Fruit fly (Drosophila melanogaster) whole organism, embryonic: ENCODE results near the gene CG7564.
A peak's percentile ranks its signal among the peaks of the same experiment; 100 is the strongest.

Experiments
- Abd-B ChIP-seq: fragments of 200-800 bp; sonication (Bioruptor generic); optimal IDR thresholded peaks from 2 replicates; lab custom pipeline; 2018; ENCODE audit warnings: missing biosample characterization, mild to moderate bottlenecking, missing genetic modification characterization, moderate library complexity
- Atf6 ChIP-seq: fragments of 200-800 bp; sonication (Bioruptor generic); IDR thresholded peaks from 2 replicates; pipeline ENCODE4 v1.3.6; 2022; ENCODE audit warnings: missing biosample characterization, missing genetic modification characterization
- CG10543 ChIP-seq: fragments of 200-800 bp; sonication (Bioruptor generic); optimal IDR thresholded peaks from 3 replicates; lab custom pipeline; 2017; ENCODE audit warnings: missing biosample characterization, mild to moderate bottlenecking, missing genetic modification characterization, moderate library complexity
- CG10654 ChIP-seq: fragments of 200-800 bp; sonication (Bioruptor generic); optimal IDR thresholded peaks from 2 replicates; lab custom pipeline; 2016; ENCODE audit warnings: missing biosample characterization, missing genetic modification characterization
- CG11560 ChIP-seq: fragments of 200-800 bp; sonication (Bioruptor generic); IDR thresholded peaks from 3 replicates; pipeline ENCODE4 v1.3.6; 2022; ENCODE audit warnings: missing biosample characterization, missing genetic modification characterization
- CG12071 ChIP-seq: fragments of 200-800 bp; sonication (Bioruptor generic); optimal IDR thresholded peaks from 3 replicates; lab custom pipeline; 2018; ENCODE audit warnings: missing biosample characterization, mild to moderate bottlenecking, missing genetic modification characterization
- CG12219 ChIP-seq: fragments of 200-800 bp; sonication (Bioruptor generic); optimal IDR thresholded peaks from 3 replicates; lab custom pipeline; 2018; ENCODE audit warnings: missing biosample characterization, mild to moderate bottlenecking, missing genetic modification characterization
- CG13123 ChIP-seq: fragments of 200-800 bp; sonication (Bioruptor generic); optimal IDR thresholded peaks from 2 replicates; lab custom pipeline; 2016; ENCODE audit warnings: missing biosample characterization, missing genetic modification characterization
- CG15601 ChIP-seq: fragments of 200-800 bp; sonication (Bioruptor generic); optimal IDR thresholded peaks from 3 replicates; lab custom pipeline; 2019; ENCODE audit warnings: missing biosample characterization, mild to moderate bottlenecking, missing genetic modification characterization, moderate library complexity
- CG17829 ChIP-seq: fragments of 200-800 bp; optimal IDR thresholded peaks from 2 replicates; lab custom pipeline; 2019; ENCODE audit warnings: missing biosample characterization, mild to moderate bottlenecking, missing genetic modification characterization, moderate library complexity
- CG2875 ChIP-seq: fragments of 200-800 bp; sonication (Bioruptor generic); optimal IDR thresholded peaks from 2 replicates; lab custom pipeline; 2017; ENCODE audit warnings: missing biosample characterization, mild to moderate bottlenecking, missing genetic modification characterization, missing genetic modification reagents
- CG33557 ChIP-seq: fragments of 200-800 bp; sonication (Bioruptor generic); optimal IDR thresholded peaks from 2 replicates; lab custom pipeline; 2019; ENCODE audit warnings: missing biosample characterization, mild to moderate bottlenecking, missing genetic modification characterization, moderate library complexity
- CG7271 ChIP-seq: fragments of 200-800 bp; sonication (Bioruptor generic); optimal IDR thresholded peaks from 2 replicates; lab custom pipeline; 2018; ENCODE audit warnings: missing biosample characterization, mild to moderate bottlenecking, missing genetic modification characterization, moderate library complexity
- CG7357 ChIP-seq: fragments of 200-800 bp; sonication (Bioruptor generic); IDR thresholded peaks from 3 replicates; pipeline ENCODE4 v1.3.6; 2022; ENCODE audit warnings: missing biosample characterization, missing genetic modification characterization
- CG9609 ChIP-seq: fragments of 200-800 bp; sonication (Bioruptor generic); optimal IDR thresholded peaks from 3 replicates; lab custom pipeline; 2016; ENCODE audit warnings: missing biosample characterization, missing genetic modification characterization
- CG9727 ChIP-seq: fragments of 200-800 bp; sonication (Bioruptor generic); optimal IDR thresholded peaks from 3 replicates; lab custom pipeline; 2017; ENCODE audit warnings: missing biosample characterization, mild to moderate bottlenecking, missing genetic modification characterization
- Chrac-16 ChIP-seq: fragments of 200-800 bp; sonication (Bioruptor generic); optimal IDR thresholded peaks from 3 replicates; lab custom pipeline; 2016; ENCODE audit warnings: missing biosample characterization, missing genetic modification characterization
- CrebB ChIP-seq: fragments of 200-800 bp; sonication (Bioruptor generic); optimal IDR thresholded peaks from 3 replicates; lab custom pipeline; 2018; ENCODE audit warnings: missing biosample characterization, mild to moderate bottlenecking, missing genetic modification characterization
- Eip74EF ChIP-seq, 2 experiments: fragments of 200-800 bp in 1 of 2; fragments of >200 bp in 1 of 2; sonication (Bioruptor generic) in 1 of 2; optimal IDR thresholded peaks; 2 replicates each; lab custom pipeline; 2017 to 2019; ENCODE audit warnings: missing biosample characterization in 2 of 2, missing genetic modification characterization in 2 of 2, mild to moderate bottlenecking in 1 of 2, moderate library complexity in 1 of 2
- Elba2 ChIP-seq: fragments of 200-800 bp; sonication (Bioruptor generic); optimal IDR thresholded peaks from 3 replicates; lab custom pipeline; 2016; ENCODE audit warnings: missing biosample characterization, missing genetic modification characterization
- Ets97D ChIP-seq: fragments of 200-800 bp; sonication (Bioruptor generic); optimal IDR thresholded peaks from 3 replicates; lab custom pipeline; 2016; ENCODE audit warnings: missing biosample characterization, missing genetic modification characterization
- Fer2 ChIP-seq: fragments of 200-800 bp; sonication (Bioruptor generic); optimal IDR thresholded peaks from 2 replicates; lab custom pipeline; 2018; ENCODE audit warnings: missing biosample characterization, mild to moderate bottlenecking, missing genetic modification characterization, moderate library complexity
- Gsc ChIP-seq: fragments of 200-800 bp; sonication (Bioruptor generic); IDR thresholded peaks from 2 replicates; pipeline ENCODE4 v1.3.6; 2022; ENCODE audit warnings: missing biosample characterization, missing genetic modification characterization
- Hmr ChIP-seq: fragments of 200-800 bp; sonication (Bioruptor generic); optimal IDR thresholded peaks from 3 replicates; lab custom pipeline; 2017; ENCODE audit warnings: mild to moderate bottlenecking, missing biosample characterization, missing genetic modification reagents, missing genetic modification characterization
- MBD-R2 ChIP-seq: fragments of 200-800 bp; sonication (Bioruptor generic); IDR thresholded peaks from 2 replicates; pipeline ENCODE4 v1.3.6; 2022; ENCODE audit warnings: missing biosample characterization, missing genetic modification characterization
- MESR4 ChIP-seq: fragments of 200-800 bp; sonication (Bioruptor generic); optimal IDR thresholded peaks from 2 replicates; lab custom pipeline; 2018; ENCODE audit warnings: missing biosample characterization, mild to moderate bottlenecking, missing genetic modification characterization, moderate library complexity
- MTF-1 ChIP-seq: fragments of 200-800 bp; sonication (Bioruptor generic); optimal IDR thresholded peaks from 2 replicates; lab custom pipeline; 2018; ENCODE audit warnings: missing biosample characterization, mild to moderate bottlenecking, missing genetic modification characterization, borderline replicate concordance
- NFAT ChIP-seq: fragments of 200-800 bp; sonication (Bioruptor generic); IDR thresholded peaks from 2 replicates; pipeline ENCODE4 v1.3.6; 2022; ENCODE audit warnings: missing biosample characterization, missing genetic modification characterization
- Oaz ChIP-seq: fragments of 200-800 bp; sonication (Bioruptor generic); IDR thresholded peaks from 2 replicates; pipeline ENCODE4 v1.3.6; 2022; ENCODE audit warnings: missing biosample characterization, missing genetic modification characterization
- Ravus ChIP-seq: fragments of 200-800 bp; sonication (Bioruptor generic); IDR thresholded peaks from 2 replicates; pipeline ENCODE4 v1.3.6; 2022; ENCODE audit warnings: missing biosample characterization, missing genetic modification characterization
- Sox102F ChIP-seq: fragments of 200-800 bp; sonication (Bioruptor generic); optimal IDR thresholded peaks from 2 replicates; lab custom pipeline; 2018; ENCODE audit warnings: missing biosample characterization, mild to moderate bottlenecking, missing genetic modification characterization, moderate library complexity
- ab ChIP-seq: fragments of 200-800 bp; sonication (Bioruptor generic); optimal IDR thresholded peaks from 2 replicates; lab custom pipeline; 2016; ENCODE audit warnings: missing biosample characterization, missing genetic modification characterization
- bigmax ChIP-seq: fragments of 200-800 bp; sonication (Bioruptor generic); optimal IDR thresholded peaks from 2 replicates; lab custom pipeline; 2018; ENCODE audit warnings: missing biosample characterization, mild to moderate bottlenecking, missing genetic modification characterization
- crp ChIP-seq, 2 experiments: fragments of 200-800 bp; sonication (Bioruptor generic); optimal IDR thresholded peaks; 2 replicates in 1 of 2; 3 replicates in 1 of 2; lab custom pipeline; 2017; ENCODE audit warnings: missing biosample characterization in 2 of 2, missing genetic modification characterization in 2 of 2, mild to moderate bottlenecking in 1 of 2, moderate library complexity in 1 of 2
- danr ChIP-seq: fragments of 200-800 bp; sonication (Bioruptor generic); IDR thresholded peaks from 2 replicates; pipeline ENCODE4 v1.3.6; 2022; ENCODE audit warnings: missing biosample characterization, missing genetic modification characterization
- disco-r ChIP-seq: fragments of 200-800 bp; sonication (Bioruptor generic); optimal IDR thresholded peaks from 2 replicates; lab custom pipeline; 2016; ENCODE audit warnings: missing biosample characterization, missing genetic modification characterization
- dm ChIP-seq: fragments of 200-800 bp; sonication (Bioruptor generic); optimal IDR thresholded peaks from 3 replicates; lab custom pipeline; 2016; ENCODE audit warnings: missing biosample characterization, missing genetic modification characterization
- grau ChIP-seq: fragments of 200-800 bp; optimal IDR thresholded peaks from 3 replicates; lab custom pipeline; 2019; ENCODE audit warnings: missing biosample characterization, mild to moderate bottlenecking, missing genetic modification characterization, moderate library complexity
- her ChIP-seq: fragments of 200-800 bp; sonication (Bioruptor generic); optimal IDR thresholded peaks from 2 replicates; lab custom pipeline; 2016; ENCODE audit warnings: missing biosample characterization, missing genetic modification characterization
- jigr1 ChIP-seq: fragments of 200-800 bp; sonication (Bioruptor generic); IDR thresholded peaks from 3 replicates; pipeline ENCODE4 v1.3.6; 2022; ENCODE audit warnings: missing biosample characterization, missing genetic modification characterization
- klu ChIP-seq: fragments of 200-800 bp; sonication (Bioruptor generic); IDR thresholded peaks from 2 replicates; pipeline ENCODE4 v1.3.6; 2022; ENCODE audit warnings: missing biosample characterization, missing genetic modification characterization
- nau ChIP-seq: fragments of 200-800 bp; sonication (Bioruptor generic); optimal IDR thresholded peaks from 3 replicates; lab custom pipeline; 2017; ENCODE audit warnings: missing biosample characterization, mild to moderate bottlenecking, missing genetic modification characterization, missing genetic modification reagents
- odd ChIP-seq: fragments of 200-800 bp; sonication (Bioruptor generic); optimal IDR thresholded peaks from 2 replicates; lab custom pipeline; 2017; ENCODE audit warnings: missing biosample characterization, mild to moderate bottlenecking, missing genetic modification characterization
- pnt ChIP-seq: fragments of 200-800 bp; sonication (Bioruptor generic); optimal IDR thresholded peaks from 3 replicates; lab custom pipeline; 2016; ENCODE audit warnings: missing biosample characterization, missing genetic modification characterization
- sima ChIP-seq: fragments of 200-800 bp; sonication (Bioruptor generic); optimal IDR thresholded peaks from 2 replicates; lab custom pipeline; 2016; ENCODE audit warnings: missing biosample characterization, missing genetic modification characterization
- tna ChIP-seq: fragments of 200-800 bp; sonication (Bioruptor generic); IDR thresholded peaks from 2 replicates; pipeline ENCODE4 v1.3.6; 2022; ENCODE audit warnings: missing biosample characterization, missing genetic modification characterization; ENCODE audit not compliant: partially characterized antibody
- toy ChIP-seq: fragments of 200-800 bp; sonication (Bioruptor generic); IDR thresholded peaks from 2 replicates; pipeline ENCODE4 v1.3.6; 2022; ENCODE audit warnings: missing biosample characterization, missing genetic modification characterization
- vvl ChIP-seq: fragments of 200-800 bp; sonication (Bioruptor generic); IDR thresholded peaks from 2 replicates; pipeline ENCODE4 v1.3.6; 2022; ENCODE audit warnings: missing biosample characterization, missing genetic modification characterization
- wdn ChIP-seq: fragments of 200-800 bp; sonication (Bioruptor generic); IDR thresholded peaks from 2 replicates; pipeline ENCODE4 v1.3.6; 2022; ENCODE audit warnings: missing biosample characterization, missing genetic modification characterization
- yki ChIP-seq: fragments of >200 bp; optimal IDR thresholded peaks from 3 replicates; lab custom pipeline; 2018
- zen ChIP-seq: fragments of 200-800 bp; sonication (Bioruptor generic); optimal IDR thresholded peaks from 3 replicates; lab custom pipeline; 2018; ENCODE audit warnings: missing biosample characterization, mild to moderate bottlenecking, missing genetic modification characterization, moderate library complexity

CG7564 gene

dm6 chr3L:17485280-17485792 lies 28.8 kb upstream of the CG7564 start (continued):
- TF ChIP-seq Gsc (GFP tag; lab: Robert Waterston, UW) (no peak), Eip74EF (GFP tag; optimal IDR thresholded peaks at IDR 0.05; lab: Kevin White, UChicago) (peak in 1 of 2 experiments; percentile 91), nau (peak; percentile 90), pnt (GFP tag; lab: Kevin White, UChicago) (peak; percentile 55), Oaz (0 out of 2 replicates have a peak, but pooled peaks have one; percentile 15), CG13123 (GFP tag; lab: Kevin White, UChicago) (peak; percentile 71), vvl (GFP tag; lab: Robert Waterston, UW) (peak; percentile 66), ab (no peak), MESR4 (GFP tag; lab: Kevin White, UChicago) (peak; percentile 19), CG15601 (tag; lab: Kevin White, UChicago) (peak; percentile 95), CG7271 (tag; lab: Kevin White, UChicago) (peak; percentile 56), danr (GFP tag; lab: Robert Waterston, UW) (no peak), yki (no peak), bigmax (peak; percentile 63), jigr1 (GFP tag; lab: Robert Waterston, UW) (no peak), Sox102F (peak; percentile 74), CG12071 (GFP tag; lab: Kevin White, UChicago) (peak; percentile 89), Elba2 (no peak), zen (peak; percentile 36), MBD-R2 (GFP tag; lab: Robert Waterston, UW) (no peak), CG12219 (GFP tag; lab: Kevin White, UChicago) (peak; percentile 84), CG33557 (GFP tag; lab: Kevin White, UChicago) (peak; percentile 98), MTF-1 (GFP tag; lab: Kevin White, UChicago) (peak; percentile 96), her (GFP tag; lab: Kevin White, UChicago) (peak; percentile 61), sima (GFP tag; lab: Kevin White, UChicago) (no peak), grau (tag; lab: Kevin White, UChicago) (peak; percentile 91), tna (GFP tag; lab: Robert Waterston, UW) (no peak), CG10543 (GFP tag; lab: Kevin White, UChicago) (peak; percentile 55), CG7357 (GFP tag; lab: Robert Waterston, UW) (no peak), Chrac-16 (GFP tag; lab: Kevin White, UChicago) (peak; percentile 38), Abd-B (GFP tag; lab: Kevin White, UChicago) (no peak), Atf6 (no peak), CG17829 (tag; lab: Kevin White, UChicago) (peak; percentile 78), CrebB (tag; lab: Kevin White, UChicago) (peak; percentile 75), CG9609 (no peak), Hmr (GFP tag; lab: Kevin White, UChicago) (no peak), Ravus (no peak), Fer2 (tag; lab: Kevin White, UChicago) (peak; percentile 25), NFAT (GFP tag; lab: Robert Waterston, UW) (no peak), toy (no peak), CG9727 (GFP tag; lab: Kevin White, UChicago) (peak; percentile 80), wdn (no peak), klu (no peak), CG2875 (GFP tag; lab: Kevin White, UChicago) (peak; percentile 97), disco-r (GFP tag; lab: Kevin White, UChicago) (peak; percentile 22), dm (GFP tag; lab: Kevin White, UChicago) (no peak), CG10654 (peak; percentile 63), CG11560 (no peak), crp (GFP tag; optimal IDR thresholded peaks at IDR 0.05; lab: Kevin White, UChicago) (peak in 1 of 2 experiments; percentile 57), Ets97D (GFP tag; lab: Kevin White, UChicago) (no peak), odd (peak; percentile 88)
